Worm (Caenorhabditis elegans) whole organism, L2 larva: ENCODE results near the gene F49C12.3.
A peak's percentile ranks its signal among the peaks of the same experiment; 100 is the strongest.

Experiments
- C34F6.9 ChIP-seq: fragments of 150-350 bp; optimal IDR thresholded peaks from 2 replicates; lab custom pipeline; 2014; ENCODE audit warnings: missing biosample characterization, missing genetic modification characterization
- F13H6.1 ChIP-seq: sonication (generic microtip); optimal IDR thresholded peaks from 2 replicates; lab custom pipeline; 2016; ENCODE audit warnings: missing genetic modification characterization, missing compliant biosample characterization
- R02D3.7 ChIP-seq: fragments of 150-350 bp; optimal IDR thresholded peaks from 2 replicates; lab custom pipeline; 2014; ENCODE audit warnings: missing biosample characterization, missing genetic modification characterization
- Y55F3AM.14 ChIP-seq: fragments of 200-800 bp; sonication (Bioruptor generic); optimal IDR thresholded peaks from 2 replicates; lab custom pipeline; 2018; ENCODE audit warnings: mild to moderate bottlenecking, missing genetic modification characterization, missing compliant biosample characterization
- ZK546.5 ChIP-seq: sonication (generic microtip); optimal IDR thresholded peaks from 2 replicates; lab custom pipeline; 2017; ENCODE audit warnings: missing biosample characterization, missing genetic modification characterization
- alr-1 ChIP-seq: fragments of 150-350 bp; optimal IDR thresholded peaks from 2 replicates; lab custom pipeline; 2014; ENCODE audit warnings: missing biosample characterization, missing genetic modification characterization
- ceh-16 ChIP-seq: fragments of 150-350 bp; optimal IDR thresholded peaks from 2 replicates; lab custom pipeline; 2014; ENCODE audit warnings: missing biosample characterization, missing genetic modification characterization
- ceh-82 ChIP-seq: fragments of 150-350 bp; optimal IDR thresholded peaks from 2 replicates; lab custom pipeline; 2014; ENCODE audit warnings: missing biosample characterization, missing genetic modification characterization
- crh-2 ChIP-seq: sonication (generic microtip); optimal IDR thresholded peaks from 2 replicates; lab custom pipeline; 2017; ENCODE audit warnings: missing biosample characterization, missing genetic modification characterization
- dmd-4 ChIP-seq: sonication (generic microtip); optimal IDR thresholded peaks from 2 replicates; lab custom pipeline; 2017; ENCODE audit warnings: missing biosample characterization, missing genetic modification characterization
- elt-3 ChIP-seq: sonication (generic microtip); optimal IDR thresholded peaks from 2 replicates; lab custom pipeline; 2017; ENCODE audit warnings: missing biosample characterization, missing genetic modification characterization
- gmeb-1 ChIP-seq: fragments of 150-350 bp; optimal IDR thresholded peaks from 2 replicates; lab custom pipeline; 2014; ENCODE audit warnings: missing biosample characterization, missing genetic modification characterization
- lin-13 ChIP-seq: fragments of 150-350 bp; optimal IDR thresholded peaks from 2 replicates; lab custom pipeline; 2014; ENCODE audit warnings: missing biosample characterization, missing genetic modification reagents, missing genetic modification characterization
- lsy-2 ChIP-seq, 2 experiments: fragments of 150-350 bp in 1 of 2; sonication (generic microtip) in 1 of 2; optimal IDR thresholded peaks; 2 replicates each; lab custom pipeline; 2014 to 2017; ENCODE audit warnings: missing biosample characterization in 2 of 2, missing genetic modification characterization in 2 of 2
- mab-5 ChIP-seq: fragments of 150-350 bp; optimal IDR thresholded peaks from 2 replicates; lab custom pipeline; 2014; ENCODE audit warnings: missing biosample characterization, missing genetic modification characterization
- mdl-1 ChIP-seq, 2 experiments: fragments of 150-350 bp in 1 of 2; sonication (generic microtip) in 1 of 2; optimal IDR thresholded peaks; 2 replicates each; lab custom pipeline; 2017; ENCODE audit warnings: missing biosample characterization in 2 of 2, missing genetic modification characterization in 2 of 2
- nhr-11 ChIP-seq: fragments of 150-350 bp; optimal IDR thresholded peaks from 2 replicates; lab custom pipeline; 2014; ENCODE audit warnings: missing biosample characterization, missing genetic modification characterization
- nhr-12 ChIP-seq: fragments of 150-350 bp; optimal IDR thresholded peaks from 2 replicates; lab custom pipeline; 2014; ENCODE audit warnings: missing biosample characterization, missing genetic modification characterization
- nhr-129 ChIP-seq: fragments of 150-350 bp; optimal IDR thresholded peaks from 2 replicates; lab custom pipeline; 2014; ENCODE audit warnings: missing biosample characterization, missing genetic modification characterization
- nhr-21 ChIP-seq: fragments of 150-350 bp; optimal IDR thresholded peaks from 2 replicates; lab custom pipeline; 2014; ENCODE audit warnings: missing biosample characterization, missing genetic modification characterization
- nhr-6 ChIP-seq: fragments of 150-350 bp; optimal IDR thresholded peaks from 2 replicates; lab custom pipeline; 2014; ENCODE audit warnings: missing biosample characterization, missing genetic modification characterization
- peb-1 ChIP-seq: fragments of 150-350 bp; optimal IDR thresholded peaks from 2 replicates; lab custom pipeline; 2014; ENCODE audit warnings: missing biosample characterization, missing genetic modification characterization
- skn-1 ChIP-seq: sonication (generic microtip); optimal IDR thresholded peaks from 2 replicates; lab custom pipeline; 2017; ENCODE audit warnings: missing biosample characterization, missing genetic modification characterization
- sma-3 ChIP-seq: sonication (generic microtip); optimal IDR thresholded peaks from 2 replicates; lab custom pipeline; 2016; ENCODE audit warnings: missing genetic modification reagents, missing genetic modification characterization, missing compliant biosample characterization
- sma-9 ChIP-seq, 2 experiments: fragments of 150-350 bp in 1 of 2; sonication (generic microtip) in 1 of 2; optimal IDR thresholded peaks; 2 replicates each; lab custom pipeline; 2014 to 2016; ENCODE audit warnings: missing genetic modification characterization in 2 of 2, mild to moderate bottlenecking in 1 of 2, missing biosample characterization in 1 of 2, missing compliant biosample characterization in 1 of 2, missing genetic modification reagents in 1 of 2, moderate library complexity in 1 of 2
- snpc-4 ChIP-seq: fragments of 150-350 bp; optimal IDR thresholded peaks from 2 replicates; lab custom pipeline; 2014; ENCODE audit warnings: missing biosample characterization, missing genetic modification characterization
- unc-55 ChIP-seq: fragments of 150-350 bp; sonication (generic microtip); optimal IDR thresholded peaks from 3 replicates; lab custom pipeline; 2014; ENCODE audit warnings: missing biosample characterization, missing genetic modification reagents, missing genetic modification characterization
- unc-62 ChIP-seq: fragments of 150-350 bp; optimal IDR thresholded peaks from 2 replicates; lab custom pipeline; 2014; ENCODE audit warnings: missing biosample characterization, missing genetic modification reagents, missing genetic modification characterization
- zag-1 ChIP-seq: fragments of 150-350 bp; optimal IDR thresholded peaks from 2 replicates; lab custom pipeline; 2014; ENCODE audit warnings: missing biosample characterization, missing genetic modification characterization
- ztf-11 ChIP-seq: sonication (generic microtip); optimal IDR thresholded peaks from 2 replicates; lab custom pipeline; 2017; ENCODE audit warnings: missing biosample characterization, missing genetic modification characterization
- ztf-4 ChIP-seq: fragments of 150-350 bp; optimal IDR thresholded peaks from 2 replicates; lab custom pipeline; 2014; ENCODE audit warnings: missing biosample characterization, missing genetic modification characterization

Gene F49C12.3

DNA sequence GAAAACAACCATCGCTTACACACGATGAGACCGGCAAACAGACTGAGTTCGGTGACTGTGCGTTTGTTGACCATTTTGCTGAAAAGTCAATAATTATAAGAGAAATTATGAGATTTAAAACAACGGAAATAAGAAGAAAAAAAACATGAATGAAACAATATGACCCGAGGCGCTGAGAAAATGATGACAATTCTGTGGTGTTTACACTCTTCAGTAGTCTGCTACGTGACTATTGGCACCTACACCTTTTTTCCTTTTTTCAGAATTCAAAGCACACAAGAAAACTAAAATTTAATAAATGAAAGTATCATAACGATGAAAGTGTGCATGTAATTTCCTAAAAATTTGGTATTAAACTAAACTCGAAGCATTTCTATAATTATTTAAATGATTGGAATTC is 40.5 kb upstream of the F49C12.3 start, which contains the start of gene Y11D7A.10:
Gene Y11D7A.10, minus strand, starts transcription at position 82 of the 400 bp plus-strand sequence.
- TF ChIP-seq Y55F3AM.14 (GFP tag; lab: Kevin White, UChicago) (no peak), sma-3 (GFP tag; lab: Kevin White, UChicago) (no peak), ZK546.5 (tag; lab: Kevin White, UChicago) (no peak), lsy-2 (tag; optimal IDR thresholded peaks at IDR 0.05; lab: Kevin White, UChicago) (no peak), crh-2 (tag; lab: Kevin White, UChicago) (no peak), skn-1 (tag; lab: Kevin White, UChicago) (peak; percentile 80)

DNA sequence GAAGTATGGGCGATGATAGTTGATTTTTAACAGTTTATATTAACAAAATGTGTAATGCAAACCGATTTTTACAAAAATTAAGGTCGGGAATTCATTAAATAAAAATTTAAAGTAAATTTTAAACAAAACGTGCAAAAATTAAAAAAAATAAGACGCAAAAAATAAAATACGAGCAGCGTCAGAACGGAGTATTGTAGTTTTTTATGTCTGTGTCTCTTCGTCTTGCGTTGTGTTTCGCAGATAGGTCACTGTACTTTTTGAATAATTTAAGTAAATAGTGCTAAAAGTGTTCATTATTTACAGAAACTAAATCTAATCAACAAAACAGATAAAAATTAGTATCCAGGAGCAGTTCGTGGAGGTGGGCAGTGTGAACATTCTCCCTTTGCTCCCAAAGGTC is 39.9 kb upstream of the F49C12.3 start:
- TF ChIP-seq nhr-129 (tag; lab: Kevin White, UChicago) (peak; percentile 2), C34F6.9 (peak; percentile 66), Y55F3AM.14 (GFP tag; lab: Kevin White, UChicago) (no peak), lin-13 (GFP tag; lab: Kevin White, UChicago) (no peak), ceh-82 (tag; lab: Kevin White, UChicago) (no peak), unc-55 (GFP tag; lab: Kevin White, UChicago) (peak; percentile 60), gmeb-1 (peak; percentile 44), sma-9 (GFP tag; optimal IDR thresholded peaks at IDR 0.05; lab: Kevin White, UChicago) (peak; percentile 15), sma-9 (tag; optimal IDR thresholded peaks at IDR 0.05; lab: Kevin White, UChicago) (no peak)

DNA sequence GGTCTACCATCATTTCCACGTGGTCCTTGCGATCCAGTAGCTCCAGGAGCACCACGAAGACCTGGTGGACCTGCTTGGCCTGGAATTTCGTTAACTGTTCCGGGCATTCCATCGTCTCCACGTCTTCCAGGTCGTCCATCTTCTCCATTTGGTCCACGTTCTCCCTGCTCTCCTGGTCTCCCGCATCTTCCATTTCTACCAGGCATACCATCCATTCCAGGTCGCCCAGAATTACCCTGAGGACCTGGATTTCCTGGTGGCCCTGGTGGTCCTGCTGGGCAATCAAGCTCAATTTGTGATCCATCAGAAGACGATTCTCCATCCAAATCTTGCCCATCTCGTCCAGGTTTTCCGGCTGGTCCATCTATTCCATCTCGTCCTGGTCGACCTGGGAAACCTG is 39.4 kb upstream of the F49C12.3 start:
- TF ChIP-seq nhr-21 (tag; lab: Kevin White, UChicago) (no peak), elt-3 (no peak), mab-5 (tag; lab: Kevin White, UChicago) (no peak), peb-1 (tag; lab: Kevin White, UChicago) (no peak), ztf-4 (no peak), C34F6.9 (no peak), ceh-82 (tag; lab: Kevin White, UChicago) (no peak), Y55F3AM.14 (GFP tag; lab: Kevin White, UChicago) (no peak), nhr-6 (tag; lab: Kevin White, UChicago) (no peak), nhr-12 (tag; lab: Kevin White, UChicago) (no peak), nhr-129 (tag; lab: Kevin White, UChicago) (no peak), dmd-4 (tag; lab: Kevin White, UChicago) (no peak)

DNA sequence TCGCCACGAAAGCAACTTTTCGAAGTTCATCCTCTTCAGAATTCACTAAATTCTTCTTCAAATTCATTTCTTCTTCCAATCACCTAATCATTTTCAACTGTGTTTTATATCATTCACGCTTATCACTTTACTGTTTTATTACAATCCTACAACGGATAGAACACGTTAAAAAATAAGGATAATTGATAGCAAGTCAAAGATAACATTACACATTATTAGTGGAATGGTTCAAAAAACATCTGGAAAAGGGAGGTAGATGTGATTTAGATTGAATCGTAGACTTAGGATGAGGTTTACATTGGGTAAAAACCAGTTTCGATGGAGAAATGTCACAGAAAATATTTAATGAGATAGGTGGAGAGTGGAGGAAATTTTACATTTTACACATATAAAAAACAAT is 38.5 kb upstream of the F49C12.3 start, which contains the start of gene col-120:
Gene col-120, minus strand, starts transcription at position 101 of the 400 bp plus-strand sequence.
- no peak for TF ChIP-seq unc-62 (GFP tag; lab: Kevin White, UChicago)
- no peak for TF ChIP-seq ztf-11 (tag; lab: Kevin White, UChicago)
- TF ChIP-seq alr-1 (tag; lab: Kevin White, UChicago), result no peak
- no peak for TF ChIP-seq F13H6.1 (tag; lab: Kevin White, UChicago)
- no peak for TF ChIP-seq R02D3.7 (tag; lab: Kevin White, UChicago)
- no peak for TF ChIP-seq mdl-1 (tag; optimal IDR thresholded peaks at IDR 0.05; lab: Kevin White, UChicago)
- TF ChIP-seq snpc-4 (tag; lab: Kevin White, UChicago), result no peak

DNA sequence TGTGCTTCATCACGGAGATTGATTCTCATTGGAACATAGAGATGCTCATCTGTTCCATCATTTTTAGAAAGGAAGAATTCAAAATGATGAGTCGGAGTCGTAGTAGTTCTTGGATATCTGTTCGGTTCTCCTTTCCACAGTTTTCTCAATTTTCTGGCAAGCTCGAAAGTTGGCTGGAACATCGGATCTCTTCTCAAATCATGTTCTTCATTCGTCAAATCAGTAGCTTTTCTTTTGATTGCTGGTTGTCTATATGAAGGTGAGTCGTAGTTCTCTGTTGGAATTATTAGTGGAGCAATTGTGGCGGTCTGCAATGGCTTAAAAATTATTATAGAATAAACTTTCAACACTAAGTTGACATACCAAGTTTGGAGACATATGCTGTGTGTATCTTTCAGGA is 37.9 kb upstream of the F49C12.3 start:
- TF ChIP-seq zag-1 (tag; lab: Kevin White, UChicago), result no peak
- no peak for TF ChIP-seq mdl-1 (tag; optimal IDR thresholded peaks at IDR 0.05; lab: Kevin White, UChicago)
- TF ChIP-seq ceh-16 (tag; lab: Kevin White, UChicago), result no peak
- no peak for TF ChIP-seq Y55F3AM.14 (GFP tag; lab: Kevin White, UChicago)

DNA sequence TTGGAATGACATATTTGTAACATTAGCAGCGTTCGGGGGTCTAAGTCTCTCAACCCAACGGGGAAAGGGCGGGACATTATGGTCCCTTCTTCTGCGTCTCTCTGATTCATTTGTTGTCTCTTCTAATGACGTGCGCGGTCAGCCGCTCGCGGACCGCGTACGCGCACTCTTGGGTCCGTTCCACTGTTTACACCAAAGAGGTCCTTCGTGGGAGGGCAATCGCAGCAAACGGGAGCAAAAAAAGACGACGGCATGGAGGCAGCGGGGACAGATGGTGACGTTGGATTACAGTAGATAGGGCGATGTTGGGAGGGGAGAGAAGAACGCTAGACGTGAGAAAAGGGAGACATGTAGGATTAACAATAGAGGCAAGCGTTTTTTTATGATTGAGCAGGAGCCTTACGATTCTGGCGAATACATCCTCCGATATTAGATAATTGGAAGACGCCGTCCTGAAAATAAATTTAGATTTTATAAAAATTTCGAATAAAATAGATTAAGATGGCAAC is 36.4 kb upstream of the F49C12.3 start, which contains the start of gene flh-1:
Gene flh-1, minus strand, starts transcription at position 459 of the 509 bp plus-strand sequence.
- TF ChIP-seq nhr-11, result no peak
